Worm (Caenorhabditis elegans): Measurements from ENCODE around the gene zipt-16.

ce11 chrV:11459255-11459654 lies 3.6 kb upstream of the zipt-16 start, which contains the start of gene T11F9.1:
- TF ChIP-seq tbx-37 (GFP tag; conservative IDR thresholded peaks at IDR 0.05) (no peak), tra-4 (tag; optimal IDR thresholded peaks at IDR 0.05) (no peak), ama-1 (optimal IDR thresholded peaks at IDR 0.05) (no peak), pes-1 (GFP tag; IDR thresholded peaks at IDR 0.05) (no peak), ets-7 (tag; optimal IDR thresholded peaks at IDR 0.05) (no peak), F13C5.2 (tag; optimal IDR thresholded peaks at IDR 0.05) (no peak), tbx-11 (GFP tag; IDR thresholded peaks at IDR 0.05) (no peak), aly-1 (tag; optimal IDR thresholded peaks at IDR 0.05) (no peak), flt-1 (GFP tag; IDR thresholded peaks at IDR 0.05) (no peak), ceh-13 (GFP tag; optimal IDR thresholded peaks at IDR 0.05) (no peak), B0310.2 (tag; optimal IDR thresholded peaks at IDR 0.05) (no peak)
